Fruit fly (Drosophila melanogaster): Measurements from ENCODE around the gene CG10864.

Gene CG10864

DNA sequence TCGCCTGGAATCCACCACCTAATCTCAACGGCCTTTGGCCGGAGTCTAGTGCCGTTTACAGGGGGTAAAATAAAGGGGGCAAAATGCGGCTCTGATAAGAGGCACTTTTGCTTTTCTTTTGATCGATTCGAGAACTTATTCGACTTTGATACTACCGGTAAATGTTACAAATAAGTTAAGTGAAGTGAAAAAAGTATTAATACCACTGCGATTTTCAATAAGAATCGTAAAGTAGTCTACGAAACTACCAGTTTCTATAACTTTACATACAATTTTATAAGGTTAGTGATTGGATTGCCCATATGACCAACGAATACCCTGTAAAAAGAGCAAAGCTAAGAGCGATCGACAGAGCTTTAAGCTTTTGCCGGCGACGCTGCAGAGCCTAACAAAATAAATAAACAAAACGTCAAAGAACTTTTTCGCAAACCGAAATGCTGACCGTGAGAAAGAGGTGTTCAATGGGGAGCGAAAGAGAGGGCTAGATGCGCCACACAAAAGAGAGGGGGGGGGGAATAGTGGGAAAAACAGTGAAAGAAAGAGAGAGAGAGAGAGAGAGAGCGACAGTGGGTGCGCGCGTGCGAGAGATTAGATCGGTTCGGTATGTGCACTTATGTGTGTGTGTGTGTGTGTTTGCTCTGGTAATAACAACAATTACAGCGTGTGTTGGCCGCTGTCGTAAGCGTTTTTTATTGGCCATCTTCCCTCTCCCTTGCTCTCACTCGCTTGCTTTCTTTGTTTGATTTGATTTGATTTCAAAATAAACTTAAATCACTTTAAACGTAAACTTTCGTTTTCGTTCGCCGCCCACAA lies 25.3 kb upstream of the CG10864 start (continued):
- TF ChIP-seq Lhr (GFP tag; optimal IDR thresholded peaks at IDR 0.05) (no peak), vnd (GFP tag; IDR thresholded peaks at IDR 0.05; ENCODE audit: partially characterized antibody) (no peak), odd (GFP tag; optimal IDR thresholded peaks at IDR 0.05) (no peak), stc (GFP tag; IDR thresholded peaks at IDR 0.05) (no peak; the same call in 1 of the 2 replicates), trem (tag; optimal IDR thresholded peaks at IDR 0.05) (no peak), cg (GFP tag; optimal IDR thresholded peaks at IDR 0.05) (peak; percentile 59), zf30C (GFP tag; optimal IDR thresholded peaks at IDR 0.05) (no peak), sima (GFP tag; optimal IDR thresholded peaks at IDR 0.05) (no peak), gt (GFP tag; IDR thresholded peaks at IDR 0.05) (no peak), CG16815 (GFP tag; optimal IDR thresholded peaks at IDR 0.05) (peak; percentile 21), CG8089 (GFP tag; optimal IDR thresholded peaks at IDR 0.05) (no peak), amos (GFP tag; IDR thresholded peaks at IDR 0.05; ENCODE audit: partially characterized antibody) (no peak; the same call in 1 of the 2 replicates), Dek (tag; optimal IDR thresholded peaks at IDR 0.05) (peak; percentile 64), CG10267 (tag; optimal IDR thresholded peaks at IDR 0.05) (peak; percentile 38), CG17385 (GFP tag; optimal IDR thresholded peaks at IDR 0.05) (peak; percentile 50), maf-S (GFP tag; optimal IDR thresholded peaks at IDR 0.05) (peak; percentile 45), Vsx1 (GFP tag; optimal IDR thresholded peaks at IDR 0.05) (no peak), CG15073 (GFP tag; optimal IDR thresholded peaks at IDR 0.05) (no peak), Ada2b (GFP tag; IDR thresholded peaks at IDR 0.05) (peak; percentile 80), Trl (optimal IDR thresholded peaks at IDR 0.05) (peak; percentile 67 to 92), Trl (GFP tag; optimal IDR thresholded peaks at IDR 0.05) (peak; percentile 29), fd102C (GFP tag; optimal IDR thresholded peaks at IDR 0.05) (no peak), lbe (GFP tag; optimal IDR thresholded peaks at IDR 0.05) (peak; percentile 64), Nf-YA (GFP tag; IDR thresholded peaks at IDR 0.05) (peak; percentile 50), CG15514 (GFP tag; optimal IDR thresholded peaks at IDR 0.05) (peak; percentile 57), CrebB (tag; optimal IDR thresholded peaks at IDR 0.05) (no peak), grn (GFP tag; optimal IDR thresholded peaks at IDR 0.05) (peak; percentile 72), Ets97D (GFP tag; optimal IDR thresholded peaks at IDR 0.05) (no peak), Hey (tag; optimal IDR thresholded peaks at IDR 0.05) (peak; percentile 44), Drgx (GFP tag; IDR thresholded peaks at IDR 0.05) (peak; percentile 80), CG12219 (GFP tag; optimal IDR thresholded peaks at IDR 0.05) (peak; percentile 9), Kr (GFP tag; optimal IDR thresholded peaks at IDR 0.05) (no peak), Asciz (GFP tag; optimal IDR thresholded peaks at IDR 0.05) (peak; percentile 57), CG12071 (GFP tag; optimal IDR thresholded peaks at IDR 0.05) (peak; percentile 43), CG10462 (GFP tag; optimal IDR thresholded peaks at IDR 0.05) (no peak), CG12659 (GFP tag; optimal IDR thresholded peaks at IDR 0.05) (peak; percentile 51), CG5245 (GFP tag; optimal IDR thresholded peaks at IDR 0.05) (peak; percentile 46), wek (GFP tag; optimal IDR thresholded peaks at IDR 0.05) (no peak), Hr51 (GFP tag; optimal IDR thresholded peaks at IDR 0.05) (peak in 1 of 2 experiments; percentile 81), CG1602 (GFP tag; optimal IDR thresholded peaks at IDR 0.05) (peak; percentile 43), CG15269 (tag; optimal IDR thresholded peaks at IDR 0.05) (peak; percentile 63), CG31388 (GFP tag; optimal IDR thresholded peaks at IDR 0.05) (peak; percentile 53), Dip2 (GFP tag; IDR thresholded peaks at IDR 0.05) (no peak), CG13894 (tag; optimal IDR thresholded peaks at IDR 0.05) (peak; percentile 24), cwo (GFP tag; optimal IDR thresholded peaks at IDR 0.05) (peak; percentile 83), Antp (GFP tag; optimal IDR thresholded peaks at IDR 0.05) (peak; percentile 50), cas (GFP tag; IDR thresholded peaks at IDR 0.05) (no peak), CG10979 (tag; optimal IDR thresholded peaks at IDR 0.05) (no peak), CG12299 (tag; optimal IDR thresholded peaks at IDR 0.05) (no peak)

All from whole organism, embryonic.